Worm (Caenorhabditis elegans): ENCODE data around the gene C39E9.7.

C39E9.7 gene

ce11 chrIV:13059284-13059683 is 17.2 kb downstream of the C39E9.7 start, which contains the start of gene scl-3:
Gene scl-3, plus strand, starts transcription at chrIV:13059584.
- no peak for TF ChIP-seq die-1 (tag; optimal IDR thresholded peaks at IDR 0.05)
- TF ChIP-seq ztf-25 (GFP tag; IDR thresholded peaks at IDR 0.05), result no peak
- no peak for TF ChIP-seq attf-3 (GFP tag; conservative IDR thresholded peaks at IDR 0.05)
- TF ChIP-seq lin-26 (GFP tag; IDR thresholded peaks at IDR 0.05), result no peak
- no peak for TF ChIP-seq mcd-1 (GFP tag; IDR thresholded peaks at IDR 0.05)
- no peak for TF ChIP-seq ccch-3 (GFP tag; optimal IDR thresholded peaks at IDR 0.05)
- no peak for TF ChIP-seq mel-28 (tag; optimal IDR thresholded peaks at IDR 0.05; ENCODE audit: borderline replicate concordance)
- no peak for TF ChIP-seq B0336.3 (GFP tag; IDR thresholded peaks at IDR 0.05)
- TF ChIP-seq xnd-1 (tag; optimal IDR thresholded peaks at IDR 0.05), result no peak

DNA sequence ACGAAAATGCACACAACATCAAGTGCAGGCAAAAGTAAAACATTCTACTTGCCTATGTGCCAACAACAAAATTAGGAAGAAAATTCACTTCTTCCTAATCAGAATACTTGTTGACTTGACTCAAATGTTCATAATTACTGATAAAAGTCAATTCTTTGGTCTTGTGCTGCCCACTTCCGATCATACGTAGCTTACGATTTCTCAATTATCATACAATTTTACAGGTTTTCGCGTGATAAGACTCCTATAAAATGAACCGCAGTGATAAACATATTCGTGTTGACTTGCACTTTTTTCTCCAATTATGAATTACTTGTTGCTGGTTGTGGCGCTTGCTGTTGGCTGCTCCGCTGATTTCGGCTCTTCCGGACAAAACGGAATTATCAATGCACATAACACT is 19.1 kb downstream of the C39E9.7 start, which contains the start of gene scl-2:
scl-2 (plus strand) TSS at position 293 of the 400 bp plus-strand sequence.
- TF ChIP-seq gei-17 (GFP tag; optimal IDR thresholded peaks at IDR 0.05) (no peak), lin-54 (GFP tag; optimal IDR thresholded peaks at IDR 0.05) (no peak), bed-2 (GFP tag; IDR thresholded peaks at IDR 0.05) (no peak), efl-1 (GFP tag; optimal IDR thresholded peaks at IDR 0.05) (no peak), ceh-79 (tag; optimal IDR thresholded peaks at IDR 0.05) (no peak), snpc-4 (GFP tag; optimal IDR thresholded peaks at IDR 0.05) (no peak), snpc-4 (tag; optimal IDR thresholded peaks at IDR 0.05) (no peak), madf-6 (GFP tag; IDR thresholded peaks at IDR 0.05) (no peak), Y56A3A.18 (GFP tag; IDR thresholded peaks at IDR 0.05) (no peak), F57C9.4 (tag; optimal IDR thresholded peaks at IDR 0.05) (no peak), rec-8 (tag; optimal IDR thresholded peaks at IDR 0.05) (no peak), nhr-80 (tag; optimal IDR thresholded peaks at IDR 0.05) (peak; percentile 80), cebp-2 (GFP tag; IDR thresholded peaks at IDR 0.05) (no peak), dox-1 (GFP tag; IDR thresholded peaks at IDR 0.05) (peak; percentile 15; the same call in 1 of the 2 replicates), pha-4 (tag; optimal IDR thresholded peaks at IDR 0.05) (peak; percentile 74), mel-28 (tag; optimal IDR thresholded peaks at IDR 0.05; ENCODE audit: borderline replicate concordance) (no peak), rcor-1 (GFP tag; IDR thresholded peaks at IDR 0.05) (no peak)

- no peak for TF ChIP-seq akir-1 (GFP tag; optimal IDR thresholded peaks at IDR 0.05)
- TF ChIP-seq D2030.7 (GFP tag; IDR thresholded peaks at IDR 0.05), result no peak
- no peak for TF ChIP-seq F37B4.10 (GFP tag; IDR thresholded peaks at IDR 0.05)
These were observed 20.5 kb downstream of the C39E9.7 start, which contains the start of gene scl-1 for ce11 chrIV:13056026-13056425. Gene scl-1, plus strand, starts transcription at chrIV:13056326.

DNA sequence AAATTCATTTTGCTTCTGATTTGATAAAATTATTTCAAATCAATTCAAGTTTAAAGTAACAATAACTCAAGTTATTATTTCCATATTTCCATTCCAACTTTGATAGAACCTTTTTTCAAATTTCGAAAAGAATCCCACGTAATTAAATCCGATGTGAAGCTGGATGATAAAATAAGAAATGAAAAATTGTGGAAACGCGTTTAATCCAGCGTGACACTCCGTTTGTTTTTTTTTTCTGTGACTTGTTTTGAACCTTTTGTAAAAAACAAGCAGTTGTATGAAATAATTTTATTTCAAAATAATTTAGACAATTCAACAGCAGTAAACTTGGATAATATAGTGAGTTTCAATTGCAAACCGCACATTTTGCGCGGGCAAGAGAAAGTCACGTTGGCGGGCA is 24.0 kb downstream of the C39E9.7 start, which contains the start of gene F49E11.7:
F49E11.7 (plus strand) TSS at position 301 of the 400 bp plus-strand sequence.
- TF ChIP-seq unc-130 (GFP tag; optimal IDR thresholded peaks at IDR 0.05) (no peak), lsy-27 (tag; optimal IDR thresholded peaks at IDR 0.05; ENCODE audit: borderline replicate concordance, insufficient read depth) (no peak), dox-1 (GFP tag; IDR thresholded peaks at IDR 0.05) (no peak), cebp-1 (GFP tag; IDR thresholded peaks at IDR 0.05) (no peak), cebp-1 (tag; optimal IDR thresholded peaks at IDR 0.05) (no peak), B0035.1 (tag; optimal IDR thresholded peaks at IDR 0.05) (no peak), ccch-3 (GFP tag; optimal IDR thresholded peaks at IDR 0.05) (no peak), egrh-3 (GFP tag; IDR thresholded peaks at IDR 0.05) (no peak), nhr-80 (tag; optimal IDR thresholded peaks at IDR 0.05) (no peak), Y95B8A.8 (GFP tag; IDR thresholded peaks at IDR 0.05) (no peak), hmg-1.2 (GFP tag; IDR thresholded peaks at IDR 0.05) (no peak), nhr-90 (tag; optimal IDR thresholded peaks at IDR 0.05) (no peak), zfh-2 (GFP tag; conservative IDR thresholded peaks at IDR 0.05) (no peak), madf-6 (GFP tag; IDR thresholded peaks at IDR 0.05) (no peak), F23B12.7 (tag; optimal IDR thresholded peaks at IDR 0.05; ENCODE audit: insufficient read depth) (no peak), Y79H2A.3 (GFP tag; conservative IDR thresholded peaks at IDR 0.05) (no peak), C17E4.6 (GFP tag; IDR thresholded peaks at IDR 0.05) (no peak), lin-26 (GFP tag; IDR thresholded peaks at IDR 0.05) (no peak), B0019.2 (GFP tag; conservative IDR thresholded peaks at IDR 0.05) (no peak), rcor-1 (GFP tag; IDR thresholded peaks at IDR 0.05) (no peak), tlf-1 (GFP tag; optimal IDR thresholded peaks at IDR 0.05) (no peak)
